Worm (Caenorhabditis elegans): ENCODE results near the gene egl-19.

The egl-19 gene

ce11 chrIV:7400502-7401118 lies 4.8 kb upstream of the egl-19 start:
- TF ChIP-seq jun-1 (tag; optimal IDR thresholded peaks at IDR 0.05) = no peak
- no peak for TF ChIP-seq unc-30 (tag; optimal IDR thresholded peaks at IDR 0.05)
- no peak for TF ChIP-seq pqm-1 (tag; optimal IDR thresholded peaks at IDR 0.05)
- TF ChIP-seq egl-27 (tag; optimal IDR thresholded peaks at IDR 0.05) = no peak
- no peak for TF ChIP-seq snpc-4 (tag; optimal IDR thresholded peaks at IDR 0.05)
- TF ChIP-seq C16A3.4 (tag; optimal IDR thresholded peaks at IDR 0.05) = no peak
- no peak for TF ChIP-seq zag-1 (tag; optimal IDR thresholded peaks at IDR 0.05)
- peak; percentile 58 for TF ChIP-seq fkh-10 (GFP tag; optimal IDR thresholded peaks at IDR 0.05)
- TF ChIP-seq lir-3 (tag; optimal IDR thresholded peaks at IDR 0.05; ENCODE audit: poor library complexity) = no peak
- TF ChIP-seq grh-1 (GFP tag; IDR thresholded peaks at IDR 0.05) = no peak
- no peak for TF ChIP-seq mdl-1 (tag; optimal IDR thresholded peaks at IDR 0.05)
- no peak for TF ChIP-seq sup-37 (GFP tag; optimal IDR thresholded peaks at IDR 0.05)
- no peak for TF ChIP-seq mef-2 (tag; optimal IDR thresholded peaks at IDR 0.05)
- TF ChIP-seq rnt-1 (tag; optimal IDR thresholded peaks at IDR 0.05) = peak; percentile 35
- peak in 1 of 3 experiments; percentile 39 for TF ChIP-seq ceh-82 (tag; optimal IDR thresholded peaks at IDR 0.05)
- no peak for TF ChIP-seq pax-3 (tag; optimal IDR thresholded peaks at IDR 0.05)
- TF ChIP-seq fkh-8 (tag; optimal IDR thresholded peaks at IDR 0.05) = no peak
- TF ChIP-seq lsy-2 (tag; optimal IDR thresholded peaks at IDR 0.05) = peak in 1 of 2 experiments; percentile 14
- TF ChIP-seq fkh-4 (tag; optimal IDR thresholded peaks at IDR 0.05; ENCODE audit: borderline replicate concordance) = no peak
- peak; percentile 45 for TF ChIP-seq nhr-71 (tag; optimal IDR thresholded peaks at IDR 0.05)
- TF ChIP-seq aha-1 (tag; optimal IDR thresholded peaks at IDR 0.05) = no peak
- no peak for TF ChIP-seq nhr-11 (tag; optimal IDR thresholded peaks at IDR 0.05)
- no peak for TF ChIP-seq aly-2 (tag; optimal IDR thresholded peaks at IDR 0.05)
- TF ChIP-seq F16B12.6 (tag; optimal IDR thresholded peaks at IDR 0.05) = no peak
- no peak for TF ChIP-seq sox-4 (tag; optimal IDR thresholded peaks at IDR 0.05)
- no peak for TF ChIP-seq lin-35 (GFP tag; optimal IDR thresholded peaks at IDR 0.05)
- no peak for TF ChIP-seq nhr-19 (GFP tag; conservative IDR thresholded peaks at IDR 0.05)
- no peak for TF ChIP-seq hlh-4 (tag; optimal IDR thresholded peaks at IDR 0.05)
- TF ChIP-seq egl-13 (tag; optimal IDR thresholded peaks at IDR 0.05) = no peak
- no peak for TF ChIP-seq nhr-90 (tag; optimal IDR thresholded peaks at IDR 0.05; ENCODE audit: poor library complexity)
- no peak for TF ChIP-seq sptf-1 (tag; optimal IDR thresholded peaks at IDR 0.05)
- TF ChIP-seq lin-15B (tag; optimal IDR thresholded peaks at IDR 0.05) = no peak
- TF ChIP-seq lin-14 (GFP tag; optimal IDR thresholded peaks at IDR 0.05) = peak; percentile 81
- TF ChIP-seq unc-62 (GFP tag; optimal IDR thresholded peaks at IDR 0.05) = no peak
- no peak for TF ChIP-seq hpl-2 (GFP tag; optimal IDR thresholded peaks at IDR 0.05)
- TF ChIP-seq dsc-1 (tag; optimal IDR thresholded peaks at IDR 0.05) = peak; percentile 39
- no peak for TF ChIP-seq nhr-28 (tag; optimal IDR thresholded peaks at IDR 0.05)
- no peak for TF ChIP-seq ama-1 (optimal IDR thresholded peaks at IDR 0.05)
- TF ChIP-seq nhr-12 (tag; optimal IDR thresholded peaks at IDR 0.05) = no peak
- TF ChIP-seq blmp-1 (tag; optimal IDR thresholded peaks at IDR 0.05) = no peak
- peak; percentile 14 for TF ChIP-seq swsn-7 (tag; optimal IDR thresholded peaks at IDR 0.05)
- TF ChIP-seq unc-130 (tag; optimal IDR thresholded peaks at IDR 0.05) = peak; percentile 31
- no peak for TF ChIP-seq C34B4.2 (tag; optimal IDR thresholded peaks at IDR 0.05)
- TF ChIP-seq nhr-76 (tag; optimal IDR thresholded peaks at IDR 0.05) = no peak
- peak; percentile 33 for TF ChIP-seq skn-1 (tag; optimal IDR thresholded peaks at IDR 0.05)
- peak; percentile 20 for TF ChIP-seq snu-23 (GFP tag; optimal IDR thresholded peaks at IDR 0.05)
- TF ChIP-seq efl-3 (GFP tag; optimal IDR thresholded peaks at IDR 0.05) = no peak
- no peak for TF ChIP-seq dpl-1 (GFP tag; optimal IDR thresholded peaks at IDR 0.05)
- TF ChIP-seq xbp-1 (tag; optimal IDR thresholded peaks at IDR 0.05) = no peak
- TF ChIP-seq ztf-11 (tag; optimal IDR thresholded peaks at IDR 0.05) = no peak
- TF ChIP-seq elt-2 (tag; optimal IDR thresholded peaks at IDR 0.05) = no peak
- no peak for TF ChIP-seq elt-3 (tag; optimal IDR thresholded peaks at IDR 0.05)
- TF ChIP-seq unc-98 (GFP tag; IDR thresholded peaks at IDR 0.05) = no peak

Data from whole organism, L1 larva.